Worm (Caenorhabditis elegans) whole organism, midembryonic: ENCODE results near the gene ztf-16.

Source experiments
- T22C8.4 ChIP-seq: fragments of 200-800 bp; sonication (Bioruptor generic); IDR thresholded peaks from 2 replicates; pipeline ENCODE4 v1.3.6; 2022; ENCODE audit warnings: missing genetic modification characterization, missing compliant biosample characterization
- flt-1 ChIP-seq: fragments of 200-800 bp; sonication (Bioruptor generic); IDR thresholded peaks from 2 replicates; pipeline ENCODE4 v1.3.6; 2022; ENCODE audit warnings: missing genetic modification characterization, missing compliant biosample characterization
- ztf-23 ChIP-seq: fragments of 200-800 bp; sonication (Bioruptor generic); IDR thresholded peaks from 2 replicates; pipeline ENCODE4 v1.3.6; 2022; ENCODE audit warnings: missing genetic modification reagents, missing genetic modification characterization, missing compliant biosample characterization
- ztf-29 ChIP-seq: fragments of 200-800 bp; sonication (Bioruptor generic); IDR thresholded peaks from 2 replicates; pipeline ENCODE4 v1.3.6; 2022; ENCODE audit warnings: missing genetic modification reagents, missing genetic modification characterization, missing compliant biosample characterization

DNA sequence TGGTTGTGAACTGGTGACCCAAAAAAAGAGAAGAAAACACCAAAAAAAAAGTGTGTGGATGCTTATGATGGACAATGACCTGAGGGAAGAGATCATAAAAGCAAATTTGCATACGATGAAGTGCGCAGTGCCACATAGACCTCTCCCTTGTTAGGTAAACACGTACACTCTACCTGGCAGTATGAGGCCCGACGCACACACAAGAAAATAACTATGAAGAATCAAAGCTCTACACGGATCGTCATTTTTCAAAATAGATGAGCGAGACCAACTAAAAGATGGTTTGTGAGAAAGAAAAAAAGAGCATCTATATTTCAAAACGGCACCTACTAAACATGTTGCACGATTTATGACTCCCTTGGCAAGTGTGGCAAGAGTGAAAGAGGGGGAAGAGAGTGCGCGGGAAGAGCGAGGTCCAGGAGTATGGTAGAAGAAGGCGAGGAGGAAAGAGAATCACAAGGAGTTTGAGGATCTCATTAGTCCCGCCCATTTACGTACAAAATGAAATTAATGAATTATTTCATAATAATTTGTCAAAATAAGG is 11.2 kb downstream of the ztf-16 start, which contains the start of gene mig-13:
- no peak for TF ChIP-seq flt-1
- no peak for TF ChIP-seq T22C8.4
- TF ChIP-seq ztf-23 (GFP tag; lab: Robert Waterston, UW), result no peak
- TF ChIP-seq ztf-29 (GFP tag; lab: Robert Waterston, UW), result no peak
